Fruit fly (Drosophila melanogaster) whole organism: ENCODE results near the gene Trx2.

Experiments used
- Dll ChIP-seq: fragments of >200 bp; optimal IDR thresholded peaks from 2 replicates; lab custom pipeline; 2017
- pan ChIP-seq: fragments of >200 bp; optimal IDR thresholded peaks from 2 replicates; lab custom pipeline; 2017

DNA sequence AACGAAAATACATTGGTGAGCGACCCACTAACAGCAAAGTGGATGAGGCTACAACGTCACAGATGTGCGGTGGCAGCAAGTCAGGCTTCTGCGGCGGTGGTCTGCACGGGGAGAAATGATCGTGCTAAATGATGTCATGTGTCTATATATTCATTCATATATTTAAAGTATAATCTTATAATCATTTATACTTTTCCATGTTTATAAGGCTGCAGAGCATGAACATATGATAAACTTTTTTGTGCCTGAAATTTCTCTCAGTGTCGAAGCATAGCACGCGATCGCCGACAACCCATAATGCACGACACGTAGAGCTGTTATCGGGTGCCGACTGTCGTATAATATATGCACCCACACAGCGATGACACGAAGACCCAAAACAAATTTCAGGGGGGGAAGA, 14.6 kb upstream of the Trx2 start:
- no peak for TF ChIP-seq pan (lab: Kevin White, UChicago)
- TF ChIP-seq Dll = no peak
